Worm (Caenorhabditis elegans): ENCODE results near the gene sgn-1.
A peak's percentile ranks its signal among the peaks of the same experiment; 100 is the strongest.

ce11 chrII:8742972-8743371 is 40.5 kb downstream of the sgn-1 start:
- TF ChIP-seq ztf-11 (tag; optimal IDR thresholded peaks at IDR 0.05) = no peak
- no peak for TF ChIP-seq skn-1 (tag; optimal IDR thresholded peaks at IDR 0.05)
- no peak for TF ChIP-seq elt-1 (tag; optimal IDR thresholded peaks at IDR 0.05)
- TF ChIP-seq nhr-237 (tag; optimal IDR thresholded peaks at IDR 0.05) = no peak
- no peak for TF ChIP-seq elt-3 (tag; optimal IDR thresholded peaks at IDR 0.05)
- no peak for TF ChIP-seq ceh-82 (tag; optimal IDR thresholded peaks at IDR 0.05)
- TF ChIP-seq nhr-25 (tag; optimal IDR thresholded peaks at IDR 0.05) = no peak
- no peak for TF ChIP-seq lin-39 (tag; optimal IDR thresholded peaks at IDR 0.05)
- TF ChIP-seq lsy-2 (tag; optimal IDR thresholded peaks at IDR 0.05) = peak in 1 of 2 experiments; percentile 49

Measured in whole organism, L2 larva.